Fruit fly (Drosophila melanogaster): ENCODE data around the gene CG8927.
A peak's percentile ranks its signal among the peaks of the same experiment; 100 is the strongest.

The CG8927 gene

dm6 chr3R:16222300-16222903, 41.6 kb downstream of the CG8927 start (continued):
- TF ChIP-seq CG14014 (GFP tag; IDR thresholded peaks at IDR 0.05) (peak; percentile 100), D19A (tag; optimal IDR thresholded peaks at IDR 0.05) (peak; percentile 98), CG6791 (GFP tag; IDR thresholded peaks at IDR 0.05; ENCODE audit: partially characterized antibody) (0 out of 3 replicates have a peak, but pooled peaks have one; percentile 27), Ravus (GFP tag; IDR thresholded peaks at IDR 0.05) (peak; percentile 99), fd96Cb (tag; optimal IDR thresholded peaks at IDR 0.05) (peak; percentile 100), D19B (GFP tag; optimal IDR thresholded peaks at IDR 0.05) (peak; percentile 93), sob (GFP tag; IDR thresholded peaks at IDR 0.05) (peak; percentile 100), CG12104 (GFP tag; optimal IDR thresholded peaks at IDR 0.05) (peak; percentile 94), CG14441 (GFP tag; IDR thresholded peaks at IDR 0.05) (peak; percentile 100), hbn (GFP tag; IDR thresholded peaks at IDR 0.05; ENCODE audit: partially characterized antibody) (no peak), CG31441 (GFP tag; IDR thresholded peaks at IDR 0.05) (peak; percentile 89), Fer1 (GFP tag; optimal IDR thresholded peaks at IDR 0.05) (peak; percentile 99), CG18476 (GFP tag; optimal IDR thresholded peaks at IDR 0.05) (peak; percentile 98), CG18011 (GFP tag; optimal IDR thresholded peaks at IDR 0.05) (peak; percentile 89), CG16863 (GFP tag; optimal IDR thresholded peaks at IDR 0.05) (peak; percentile 100), NFAT (GFP tag; IDR thresholded peaks at IDR 0.05) (peak; percentile 99), CG13123 (GFP tag; optimal IDR thresholded peaks at IDR 0.05) (peak; percentile 99), CG2712 (tag; optimal IDR thresholded peaks at IDR 0.05) (peak; percentile 99), Bgb (GFP tag; IDR thresholded peaks at IDR 0.05; ENCODE audit: partially characterized antibody) (peak; percentile 60), CG9609 (GFP tag; optimal IDR thresholded peaks at IDR 0.05) (peak; percentile 99), sd (tag; optimal IDR thresholded peaks at IDR 0.05) (peak; percentile 96), sisA (GFP tag; IDR thresholded peaks at IDR 0.05) (peak; percentile 100), CG14667 (GFP tag; IDR thresholded peaks at IDR 0.05) (peak; percentile 100), CG12659 (GFP tag; optimal IDR thresholded peaks at IDR 0.05) (peak; percentile 99), Poxn (GFP tag; IDR thresholded peaks at IDR 0.05) (peak; percentile 96), pita (GFP tag; optimal IDR thresholded peaks at IDR 0.05) (no peak), jing (GFP tag; optimal IDR thresholded peaks at IDR 0.05) (peak; percentile 99), Myb (GFP tag; optimal IDR thresholded peaks at IDR 0.05) (peak; percentile 95), en (GFP tag; optimal IDR thresholded peaks at IDR 0.05) (peak; percentile 99), CG15269 (tag; optimal IDR thresholded peaks at IDR 0.05) (peak; percentile 99), H2.0 (GFP tag; IDR thresholded peaks at IDR 0.05) (peak; percentile 100), CG6765 (GFP tag; optimal IDR thresholded peaks at IDR 0.05) (peak; percentile 93), al (GFP tag; IDR thresholded peaks at IDR 0.05) (peak; percentile 98), CG7372 (GFP tag; IDR thresholded peaks at IDR 0.05) (peak; percentile 99), Lpt (GFP tag; optimal IDR thresholded peaks at IDR 0.05) (no peak), CG17912 (GFP tag; optimal IDR thresholded peaks at IDR 0.05) (peak; percentile 97), salm (tag; optimal IDR thresholded peaks at IDR 0.05) (peak; percentile 99), CG17361 (GFP tag; IDR thresholded peaks at IDR 0.05) (peak; percentile 86), CG8359 (GFP tag; optimal IDR thresholded peaks at IDR 0.05; ENCODE audit: borderline replicate concordance) (peak; percentile 94), CG17385 (GFP tag; optimal IDR thresholded peaks at IDR 0.05) (peak; percentile 98), Mrtf (GFP tag; IDR thresholded peaks at IDR 0.05) (peak; percentile 100), CG4617 (GFP tag; optimal IDR thresholded peaks at IDR 0.05; ENCODE audit: borderline replicate concordance) (peak; percentile 99), CG9876 (GFP tag; optimal IDR thresholded peaks at IDR 0.05) (peak; percentile 99), Six4 (GFP tag; optimal IDR thresholded peaks at IDR 0.05) (peak; percentile 99), Doc3 (GFP tag; IDR thresholded peaks at IDR 0.05; ENCODE audit: partially characterized antibody) (no peak), dpn (GFP tag; optimal IDR thresholded peaks at IDR 0.05) (peak; percentile 99 to 100), Fer2 (tag; optimal IDR thresholded peaks at IDR 0.05) (peak; percentile 97), CG3163 (GFP tag; optimal IDR thresholded peaks at IDR 0.05) (peak; percentile 95), CG12391 (tag; optimal IDR thresholded peaks at IDR 0.05) (peak; percentile 98), Med (GFP tag) (peak; percentile 100)
